Worm (Caenorhabditis elegans) whole organism, late embryonic: ENCODE results near the gene sra-8.

Source experiments
- ceh-14 ChIP-seq: sonication (generic microtip); optimal IDR thresholded peaks from 2 replicates; lab custom pipeline; 2016; ENCODE audit warnings: missing genotype, missing genetic modification characterization, missing compliant biosample characterization
- elt-2 ChIP-seq: sonication (generic microtip); optimal IDR thresholded peaks from 2 replicates; lab custom pipeline; 2016; ENCODE audit warnings: missing genetic modification reagents, missing genetic modification characterization, missing compliant biosample characterization

The sra-8 gene

DNA sequence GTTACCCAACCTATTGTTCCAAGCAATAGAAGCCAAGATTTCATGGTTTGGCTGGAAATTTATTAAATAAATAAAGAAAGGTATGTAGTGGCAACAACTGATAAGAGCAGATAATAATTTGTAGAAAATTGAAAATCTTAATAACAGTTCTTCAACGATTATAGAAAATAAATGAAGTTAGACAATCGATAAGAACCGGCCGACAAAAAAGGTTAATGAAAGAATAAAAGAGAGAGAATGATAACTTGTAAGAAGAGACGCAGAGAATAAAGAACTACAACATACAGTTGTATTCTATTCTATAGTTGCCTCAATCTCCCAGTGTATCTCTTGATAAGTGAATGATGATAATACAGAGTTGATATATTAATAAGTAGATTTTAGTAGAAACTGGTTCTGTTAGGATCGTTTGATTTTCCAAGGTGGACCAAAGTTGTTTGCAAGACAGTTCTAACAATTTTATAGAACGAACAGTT lies 49.2 kb downstream of the sra-8 start, which contains the start of gene ugt-58:
Gene ugt-58, minus strand, starts transcription at position 51 of the 476 bp plus-strand sequence.
- TF ChIP-seq elt-2 (tag; lab: Kevin White, UChicago) (peak; percentile 52), ceh-14 (no peak)
